Fruit fly (Drosophila melanogaster) Kc167 (cell line): ENCODE results near the gene Mgat2.

Source experiments
- Myc ChIP-seq: fragments of >200 bp; optimal IDR thresholded peaks from 2 replicates; lab custom pipeline; 2017; ENCODE audit warnings: missing external identifiers
- Sin3A ChIP-seq: fragments of >200 bp; optimal IDR thresholded peaks from 2 replicates; lab custom pipeline; 2018; ENCODE audit warnings: missing external identifiers
- h ChIP-seq: fragments of >200 bp; optimal IDR thresholded peaks from 3 replicates; lab custom pipeline; 2018; ENCODE audit warnings: missing external identifiers
- insv ChIP-seq: fragments of >200 bp; optimal IDR thresholded peaks from 3 replicates; lab custom pipeline; 2018; ENCODE audit warnings: missing external identifiers
- psq ChIP-seq: fragments of >200 bp; optimal IDR thresholded peaks from 2 replicates; lab custom pipeline; 2017; ENCODE audit warnings: missing external identifiers
- ttk ChIP-seq: sonication (Bioruptor generic); optimal IDR thresholded peaks from 2 replicates; lab custom pipeline; 2017; ENCODE audit warnings: missing external identifiers

The Mgat2 gene

dm6 chr3R:29978595-29978994 is 43.4 kb downstream of the Mgat2 start:
- TF ChIP-seq psq (no peak), ttk (lab: Kevin White, UChicago) (no peak), h (no peak), insv (lab: Kevin White, UChicago) (no peak), Myc (lab: Kevin White, UChicago) (no peak), Sin3A (lab: Kevin White, UChicago) (no peak)

DNA sequence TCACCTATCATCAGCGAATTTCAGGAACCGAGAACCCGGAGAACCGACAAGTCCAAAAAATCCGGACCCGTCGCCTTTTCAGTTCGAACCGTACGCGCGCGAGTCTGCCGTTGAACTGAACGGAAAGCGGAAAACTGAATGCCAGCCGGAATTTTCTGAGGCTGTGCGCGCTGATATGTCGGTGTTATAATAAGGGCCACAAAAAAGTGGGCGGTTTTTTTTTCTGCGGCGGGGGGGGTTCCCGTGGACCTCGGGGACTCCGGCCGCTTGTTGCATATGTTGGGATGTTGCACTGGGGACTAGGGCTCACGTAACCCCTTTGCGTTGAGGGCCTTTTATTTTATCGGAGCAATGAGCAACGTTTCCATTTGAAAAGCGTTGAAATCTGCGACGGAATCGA is 52.7 kb downstream of the Mgat2 start, which contains the start of gene TkR99D:
Gene TkR99D (minus strand): TSS at position 101 of the 400 bp plus-strand sequence.
- TF ChIP-seq h (no peak), Myc (lab: Kevin White, UChicago) (no peak), ttk (lab: Kevin White, UChicago) (no peak), psq (no peak), Sin3A (lab: Kevin White, UChicago) (no peak), insv (lab: Kevin White, UChicago) (no peak)
